Worm (Caenorhabditis elegans): ENCODE measurements around the gene H24K24.2.
A peak's percentile ranks its signal among the peaks of the same experiment; 100 is the strongest.

Gene H24K24.2

DNA sequence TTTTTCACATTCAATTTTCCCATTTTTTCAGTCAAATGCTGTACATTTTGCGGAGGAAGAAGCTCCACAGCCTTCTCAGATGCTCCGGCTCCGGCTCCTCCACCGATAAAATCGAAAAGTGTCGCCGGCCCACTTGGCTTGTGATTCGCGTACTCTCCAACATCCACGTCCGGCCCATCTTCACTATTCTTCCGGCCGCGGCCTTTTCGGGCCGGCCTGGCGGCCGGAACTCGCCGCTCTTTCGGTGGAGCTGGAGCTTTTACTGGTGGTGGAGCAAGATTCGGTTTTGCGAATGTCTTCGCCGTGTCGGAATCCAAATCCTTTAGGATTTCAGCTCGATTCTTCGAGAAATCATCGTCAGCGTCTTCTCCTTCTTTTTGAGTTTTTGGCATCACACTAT, 25.0 kb downstream of the H24K24.2 start:
- TF ChIP-seq fkh-8 (tag; optimal IDR thresholded peaks at IDR 0.05) (no peak), elt-3 (tag; optimal IDR thresholded peaks at IDR 0.05) (no peak), aly-2 (tag; optimal IDR thresholded peaks at IDR 0.05) (no peak), ztf-11 (tag; optimal IDR thresholded peaks at IDR 0.05) (no peak), mdl-1 (tag; optimal IDR thresholded peaks at IDR 0.05) (no peak), snpc-4 (tag; optimal IDR thresholded peaks at IDR 0.05) (no peak), lin-15B (tag; optimal IDR thresholded peaks at IDR 0.05) (no peak), mef-2 (tag; optimal IDR thresholded peaks at IDR 0.05) (no peak), zip-4 (GFP tag; optimal IDR thresholded peaks at IDR 0.05) (no peak), unc-98 (GFP tag; IDR thresholded peaks at IDR 0.05) (no peak), vab-15 (tag; optimal IDR thresholded peaks at IDR 0.05) (no peak), hlh-4 (tag; optimal IDR thresholded peaks at IDR 0.05) (no peak), fkh-4 (tag; optimal IDR thresholded peaks at IDR 0.05; ENCODE audit: borderline replicate concordance) (no peak), lin-39 (tag; optimal IDR thresholded peaks at IDR 0.05) (no peak), tbx-2 (tag; optimal IDR thresholded peaks at IDR 0.05) (no peak), ets-5 (GFP tag; IDR thresholded peaks at IDR 0.05) (no peak)

- TF ChIP-seq alr-1 (tag; optimal IDR thresholded peaks at IDR 0.05; ENCODE audit: borderline replicate concordance) (no peak), ceh-63 (GFP tag; optimal IDR thresholded peaks at IDR 0.05) (no peak), elt-2 (tag; optimal IDR thresholded peaks at IDR 0.05) (no peak), lin-14 (GFP tag; optimal IDR thresholded peaks at IDR 0.05) (no peak), hlh-17 (GFP tag; optimal IDR thresholded peaks at IDR 0.05; ENCODE audit: borderline replicate concordance) (no peak), nhr-28 (tag; optimal IDR thresholded peaks at IDR 0.05) (no peak), snu-23 (GFP tag; optimal IDR thresholded peaks at IDR 0.05) (no peak), lin-35 (GFP tag; optimal IDR thresholded peaks at IDR 0.05) (no peak), nhr-76 (tag; optimal IDR thresholded peaks at IDR 0.05) (no peak), aha-1 (tag; optimal IDR thresholded peaks at IDR 0.05) (no peak), zag-1 (tag; optimal IDR thresholded peaks at IDR 0.05) (no peak), xbp-1 (tag; optimal IDR thresholded peaks at IDR 0.05) (no peak), F16B12.6 (tag; optimal IDR thresholded peaks at IDR 0.05) (no peak), nhr-85 (tag) (no peak)
These were observed 27.6 kb downstream of the H24K24.2 start, which contains the start of gene Y50D4C.3 for ce11 chrV:945144-945543. TSS of gene Y50D4C.3 (minus strand) at chrV:945244.

DNA sequence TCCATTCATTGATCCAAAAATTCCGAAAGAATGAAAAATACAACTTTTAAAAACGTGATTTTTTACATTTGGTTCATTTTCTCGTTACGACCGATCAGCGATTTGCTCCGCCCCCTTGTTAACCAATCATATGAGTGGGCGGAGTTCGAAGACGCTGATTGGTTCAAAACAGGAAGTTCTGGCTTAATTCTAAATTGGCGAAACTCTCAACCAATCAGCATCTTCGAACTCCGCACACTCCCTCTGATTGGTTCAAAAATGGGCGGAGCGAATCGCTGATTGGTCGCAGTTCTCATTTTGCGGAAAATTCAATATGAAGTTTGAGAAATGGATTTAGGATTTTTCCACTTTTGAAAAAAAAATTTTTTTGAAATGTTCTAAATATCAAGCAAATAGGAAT, 28.2 kb downstream of the H24K24.2 start:
- TF ChIP-seq dpl-1 (GFP tag; optimal IDR thresholded peaks at IDR 0.05) (no peak), sup-37 (GFP tag; optimal IDR thresholded peaks at IDR 0.05) (no peak), xbp-1 (tag; optimal IDR thresholded peaks at IDR 0.05) (no peak), unc-86 (tag; optimal IDR thresholded peaks at IDR 0.05) (no peak), dsc-1 (tag; optimal IDR thresholded peaks at IDR 0.05) (no peak), nhr-90 (tag; optimal IDR thresholded peaks at IDR 0.05; ENCODE audit: poor library complexity) (no peak), rnt-1 (tag; optimal IDR thresholded peaks at IDR 0.05) (no peak), sox-4 (tag; optimal IDR thresholded peaks at IDR 0.05) (no peak), tlp-1 (tag; optimal IDR thresholded peaks at IDR 0.05) (no peak), mdl-1 (tag; optimal IDR thresholded peaks at IDR 0.05) (no peak)

DNA sequence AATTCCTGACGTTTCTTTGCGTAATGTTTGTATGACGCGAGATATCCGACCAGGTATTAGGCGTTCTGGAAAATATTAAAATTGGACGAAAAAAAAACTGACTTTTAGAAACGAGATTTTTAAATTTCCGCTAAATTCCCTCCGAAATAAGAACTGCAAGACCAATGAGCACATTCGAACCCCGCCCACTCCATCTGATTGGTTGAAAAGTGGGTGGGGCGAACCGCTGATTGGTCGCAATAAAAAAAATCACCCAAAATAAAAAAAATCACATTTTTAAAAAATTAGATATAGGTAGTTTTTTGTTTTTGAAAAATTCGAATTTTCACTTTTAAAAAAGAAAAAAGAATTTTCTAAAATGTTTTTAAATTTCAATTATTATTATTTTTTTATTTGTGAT, 31.5 kb downstream of the H24K24.2 start:
- TF ChIP-seq hlh-17 (GFP tag; optimal IDR thresholded peaks at IDR 0.05; ENCODE audit: borderline replicate concordance) (no peak), efl-1 (optimal IDR thresholded peaks at IDR 0.05) (no peak), efl-1 (GFP tag; optimal IDR thresholded peaks at IDR 0.05 in 1 of 2) (peak in 1 of 2 experiments; percentile 52)

Measured in whole organism, L1 larva.